Worm (Caenorhabditis elegans) whole organism, L4/young adult: ENCODE results near the gene kqt-3.

Experiments used
- W03F9.2 ChIP-seq: fragments of 150-350 bp; optimal IDR thresholded peaks from 2 replicates; lab custom pipeline; 2014; ENCODE audit warnings: missing biosample characterization, missing genetic modification characterization
- dao-5 ChIP-seq: sonication (generic microtip); optimal IDR thresholded peaks from 2 replicates; lab custom pipeline; 2016; ENCODE audit warnings: missing genotype, missing genetic modification characterization, moderate library complexity, missing compliant biosample characterization
- him-1 ChIP-seq: sonication (generic microtip); optimal IDR thresholded peaks from 2 replicates; lab custom pipeline; 2016; ENCODE audit warnings: missing genotype, missing genetic modification reagents, missing genetic modification characterization, missing compliant biosample characterization

- no peak for TF ChIP-seq him-1 (tag; lab: Kevin White, UChicago)
- no peak for TF ChIP-seq W03F9.2 (tag; lab: Kevin White, UChicago)
- no peak for TF ChIP-seq dao-5 (tag; lab: Kevin White, UChicago)
Measured at ce11 chrII:13679775-13680320, 16.2 kb upstream of the kqt-3 start.
